Worm (Caenorhabditis elegans) whole organism, midembryonic: ENCODE data around the gene gst-35.
A peak's percentile ranks its signal among the peaks of the same experiment; 100 is the strongest.

Source experiments
- T22C8.4 ChIP-seq: fragments of 200-800 bp; sonication (Bioruptor generic); IDR thresholded peaks from 2 replicates; pipeline ENCODE4 v1.3.6; 2022; ENCODE audit warnings: missing genetic modification characterization, missing compliant biosample characterization
- cog-1 ChIP-seq: sonication (generic microtip); optimal IDR thresholded peaks from 2 replicates; lab custom pipeline; 2016; ENCODE audit warnings: missing genetic modification characterization, missing compliant biosample characterization
- flt-1 ChIP-seq: fragments of 200-800 bp; sonication (Bioruptor generic); IDR thresholded peaks from 2 replicates; pipeline ENCODE4 v1.3.6; 2022; ENCODE audit warnings: missing genetic modification characterization, missing compliant biosample characterization
- klf-2 ChIP-seq: fragments of 200-800 bp; sonication (Bioruptor generic); conservative IDR thresholded peaks from 2 replicates; pipeline ENCODE4 v1.3.6; 2022; ENCODE audit warnings: missing genetic modification reagents, missing genetic modification characterization, missing compliant biosample characterization
- med-1 ChIP-seq: sonication (generic microtip); optimal IDR thresholded peaks from 2 replicates; lab custom pipeline; 2017; ENCODE audit warnings: missing genetic modification characterization, mild to moderate bottlenecking, missing compliant biosample characterization, antibody characterized with exemption, missing genetic modification reagents; ENCODE audit not compliant: insufficient read depth
- ref-1 ChIP-seq: fragments of 200-800 bp; sonication (Bioruptor generic); conservative IDR thresholded peaks from 2 replicates; pipeline ENCODE4 v1.3.6; 2022; ENCODE audit warnings: missing genetic modification reagents, missing genetic modification characterization, missing compliant biosample characterization
- tab-1 ChIP-seq: fragments of 200-800 bp; sonication (Bioruptor generic); IDR thresholded peaks from 2 replicates; pipeline ENCODE4 v1.3.6; 2022; ENCODE audit warnings: missing genetic modification characterization, missing compliant biosample characterization
- ztf-23 ChIP-seq: fragments of 200-800 bp; sonication (Bioruptor generic); IDR thresholded peaks from 2 replicates; pipeline ENCODE4 v1.3.6; 2022; ENCODE audit warnings: missing genetic modification reagents, missing genetic modification characterization, missing compliant biosample characterization
- ztf-29 ChIP-seq: fragments of 200-800 bp; sonication (Bioruptor generic); IDR thresholded peaks from 2 replicates; pipeline ENCODE4 v1.3.6; 2022; ENCODE audit warnings: missing genetic modification reagents, missing genetic modification characterization, missing compliant biosample characterization

The gst-35 gene

ce11 chrII:15185289-15185688, at the start of gene gst-35:
TSS of gene gst-35 (minus strand) at chrII:15185389.
- TF ChIP-seq tab-1 (no peak), ztf-29 (GFP tag; lab: Robert Waterston, UW) (no peak), ztf-23 (GFP tag; lab: Robert Waterston, UW) (no peak), T22C8.4 (GFP tag; lab: Robert Waterston, UW) (no peak), cog-1 (no peak), klf-2 (GFP tag; lab: Robert Waterston, UW) (no peak), flt-1 (GFP tag; lab: Robert Waterston, UW) (no peak), ref-1 (GFP tag; lab: Robert Waterston, UW) (no peak)

- TF ChIP-seq flt-1 (GFP tag; lab: Robert Waterston, UW) (no peak), ztf-29 (GFP tag; lab: Robert Waterston, UW) (no peak), ref-1 (GFP tag; lab: Robert Waterston, UW) (no peak), med-1 (no peak), T22C8.4 (GFP tag; lab: Robert Waterston, UW) (no peak), cog-1 (no peak), tab-1 (no peak), klf-2 (GFP tag; lab: Robert Waterston, UW) (no peak), ztf-23 (GFP tag; lab: Robert Waterston, UW) (no peak)
Measured at ce11 chrII:15233219-15233618, 48.0 kb upstream of the gst-35 start.

ce11 chrII:15232705-15233104, 47.5 kb upstream of the gst-35 start, which contains the start of gene Y46E12BL.2:
TSS of gene Y46E12BL.2 (plus strand) at chrII:15232947.
- peak; percentile 70; the same call in 1 of the 2 replicates for TF ChIP-seq ztf-23 (GFP tag; lab: Robert Waterston, UW)
- 0 out of 2 replicates have a peak, but pooled peaks have one; percentile 53 for TF ChIP-seq ztf-29 (GFP tag; lab: Robert Waterston, UW)
- peak; percentile 55; the same call in 1 of the 2 replicates for TF ChIP-seq flt-1 (GFP tag; lab: Robert Waterston, UW)
- no peak for TF ChIP-seq tab-1
- peak; percentile 13 for TF ChIP-seq cog-1
- no peak for TF ChIP-seq klf-2 (GFP tag; lab: Robert Waterston, UW)
- no peak for TF ChIP-seq T22C8.4 (GFP tag; lab: Robert Waterston, UW)
- TF ChIP-seq med-1: no peak
- no peak for TF ChIP-seq ref-1 (GFP tag; lab: Robert Waterston, UW)

- TF ChIP-seq ztf-29 (GFP tag; lab: Robert Waterston, UW): no peak
- no peak for TF ChIP-seq cog-1
- TF ChIP-seq ref-1 (GFP tag; lab: Robert Waterston, UW): no peak
- TF ChIP-seq tab-1: no peak
- TF ChIP-seq klf-2 (GFP tag; lab: Robert Waterston, UW): no peak
- no peak for TF ChIP-seq ztf-23 (GFP tag; lab: Robert Waterston, UW)
- TF ChIP-seq med-1: no peak
- TF ChIP-seq T22C8.4 (GFP tag; lab: Robert Waterston, UW): no peak
Measured at ce11 chrII:15229785-15230393, 44.7 kb upstream of the gst-35 start, which contains the start of gene spsb-2. TSS of gene spsb-2 (plus strand) at chrII:15230343.

- TF ChIP-seq tab-1 (no peak), cog-1 (no peak), flt-1 (GFP tag; lab: Robert Waterston, UW) (no peak), med-1 (no peak), T22C8.4 (GFP tag; lab: Robert Waterston, UW) (no peak), klf-2 (GFP tag; lab: Robert Waterston, UW) (no peak), ztf-23 (GFP tag; lab: Robert Waterston, UW) (no peak), ztf-29 (GFP tag; lab: Robert Waterston, UW) (no peak), ref-1 (GFP tag; lab: Robert Waterston, UW) (no peak)
Measured at ce11 chrII:15228005-15228404, 42.8 kb upstream of the gst-35 start.

ce11 chrII:15226805-15227204, 41.6 kb upstream of the gst-35 start:
- TF ChIP-seq T22C8.4 (GFP tag; lab: Robert Waterston, UW): no peak
- TF ChIP-seq klf-2 (GFP tag; lab: Robert Waterston, UW): no peak
- no peak for TF ChIP-seq med-1
- no peak for TF ChIP-seq ref-1 (GFP tag; lab: Robert Waterston, UW)
- TF ChIP-seq ztf-29 (GFP tag; lab: Robert Waterston, UW): no peak
- TF ChIP-seq flt-1 (GFP tag; lab: Robert Waterston, UW): no peak
- TF ChIP-seq tab-1: no peak
- TF ChIP-seq ztf-23 (GFP tag; lab: Robert Waterston, UW): no peak
- TF ChIP-seq cog-1: no peak

- TF ChIP-seq flt-1 (GFP tag; lab: Robert Waterston, UW) (no peak), ztf-23 (GFP tag; lab: Robert Waterston, UW) (no peak), ref-1 (GFP tag; lab: Robert Waterston, UW) (no peak), T22C8.4 (GFP tag; lab: Robert Waterston, UW) (no peak), tab-1 (no peak), med-1 (no peak), klf-2 (GFP tag; lab: Robert Waterston, UW) (no peak), cog-1 (no peak), ztf-29 (GFP tag; lab: Robert Waterston, UW) (no peak)
Measured at ce11 chrII:15226186-15226585, 41.0 kb upstream of the gst-35 start.

- TF ChIP-seq ztf-29 (GFP tag; lab: Robert Waterston, UW): no peak
- TF ChIP-seq tab-1: no peak
- no peak for TF ChIP-seq ref-1 (GFP tag; lab: Robert Waterston, UW)
- no peak for TF ChIP-seq T22C8.4 (GFP tag; lab: Robert Waterston, UW)
- TF ChIP-seq klf-2 (GFP tag; lab: Robert Waterston, UW): no peak
- no peak for TF ChIP-seq flt-1 (GFP tag; lab: Robert Waterston, UW)
- TF ChIP-seq med-1: no peak
- no peak for TF ChIP-seq ztf-23 (GFP tag; lab: Robert Waterston, UW)
Measured at ce11 chrII:15220116-15220515, 34.9 kb upstream of the gst-35 start.

- TF ChIP-seq flt-1 (GFP tag; lab: Robert Waterston, UW): no peak
- TF ChIP-seq ref-1 (GFP tag; lab: Robert Waterston, UW): no peak
- no peak for TF ChIP-seq T22C8.4 (GFP tag; lab: Robert Waterston, UW)
- TF ChIP-seq tab-1: no peak
- TF ChIP-seq med-1: no peak
- no peak for TF ChIP-seq cog-1
- no peak for TF ChIP-seq klf-2 (GFP tag; lab: Robert Waterston, UW)
- no peak for TF ChIP-seq ztf-29 (GFP tag; lab: Robert Waterston, UW)
- TF ChIP-seq ztf-23 (GFP tag; lab: Robert Waterston, UW): no peak
Measured at ce11 chrII:15219033-15219432, 33.8 kb upstream of the gst-35 start.
